Worm (Caenorhabditis elegans) whole organism, midembryonic: ENCODE results near the gene sbt-1.

Experiments
- T22C8.4 ChIP-seq: fragments of 200-800 bp; sonication (Bioruptor generic); IDR thresholded peaks from 2 replicates; pipeline ENCODE4 v1.3.6; 2022; ENCODE audit warnings: missing genetic modification characterization, missing compliant biosample characterization
- flt-1 ChIP-seq: fragments of 200-800 bp; sonication (Bioruptor generic); IDR thresholded peaks from 2 replicates; pipeline ENCODE4 v1.3.6; 2022; ENCODE audit warnings: missing genetic modification characterization, missing compliant biosample characterization
- klf-2 ChIP-seq: fragments of 200-800 bp; sonication (Bioruptor generic); conservative IDR thresholded peaks from 2 replicates; pipeline ENCODE4 v1.3.6; 2022; ENCODE audit warnings: missing genetic modification reagents, missing genetic modification characterization, missing compliant biosample characterization
- ref-1 ChIP-seq: fragments of 200-800 bp; sonication (Bioruptor generic); conservative IDR thresholded peaks from 2 replicates; pipeline ENCODE4 v1.3.6; 2022; ENCODE audit warnings: missing genetic modification reagents, missing genetic modification characterization, missing compliant biosample characterization

DNA sequence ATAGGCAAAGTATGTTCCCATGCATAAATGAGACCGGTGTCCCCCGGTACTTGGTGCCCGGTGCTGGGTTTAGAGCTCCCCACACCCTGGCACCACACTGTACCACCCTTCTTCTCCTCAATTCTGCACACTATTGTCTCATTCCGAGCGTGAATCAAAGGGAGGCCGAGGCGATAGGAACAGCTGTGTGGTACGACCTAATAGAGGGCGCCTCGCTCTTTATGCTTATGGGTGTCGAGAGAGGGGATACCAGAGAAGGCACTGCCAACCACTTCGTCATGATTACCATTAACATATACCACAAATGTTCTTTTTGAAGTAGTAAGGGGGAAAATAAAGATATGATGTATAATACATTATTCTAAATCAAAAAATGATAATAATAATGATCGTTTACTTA lies 42.0 kb upstream of the sbt-1 start:
- TF ChIP-seq klf-2 (GFP tag; lab: Robert Waterston, UW), result no peak
- no peak for TF ChIP-seq flt-1
- no peak for TF ChIP-seq T22C8.4
- no peak for TF ChIP-seq ref-1
